Fruit fly (Drosophila melanogaster) whole organism, embryonic: ENCODE data around the gene CG6414.
A peak's percentile ranks its signal among the peaks of the same experiment; 100 is the strongest.

ENCODE experiments used
- Bdp1 ChIP-seq: fragments of 200-800 bp; sonication (Bioruptor generic); optimal IDR thresholded peaks from 3 replicates; lab custom pipeline; 2016; ENCODE audit warnings: missing biosample characterization, missing genetic modification characterization
- Blimp-1 ChIP-seq: fragments of 200-800 bp; sonication (Bioruptor generic); optimal IDR thresholded peaks from 3 replicates; lab custom pipeline; 2018; ENCODE audit warnings: missing biosample characterization, missing genetic modification characterization, mild to moderate bottlenecking, moderate library complexity, missing genetic modification reagents
- BtbVII ChIP-seq: fragments of 200-800 bp; sonication (Bioruptor generic); optimal IDR thresholded peaks from 3 replicates; lab custom pipeline; 2017; ENCODE audit warnings: missing biosample characterization, mild to moderate bottlenecking, missing genetic modification characterization
- CG10431 ChIP-seq: fragments of 200-800 bp; sonication (Bioruptor generic); optimal IDR thresholded peaks from 3 replicates; lab custom pipeline; 2018; ENCODE audit warnings: missing biosample characterization, mild to moderate bottlenecking, missing genetic modification characterization
- CG11093 ChIP-seq: fragments of 200-800 bp; sonication (Bioruptor generic); IDR thresholded peaks from 3 replicates; pipeline ENCODE4 v1.3.6; 2022; ENCODE audit warnings: missing biosample characterization, missing genetic modification characterization
- CG12299 ChIP-seq: fragments of 200-800 bp; sonication (Bioruptor generic); optimal IDR thresholded peaks from 2 replicates; lab custom pipeline; 2018; ENCODE audit warnings: missing biosample characterization, mild to moderate bottlenecking, missing genetic modification characterization
- CG12391 ChIP-seq: fragments of 200-800 bp; sonication (Bioruptor generic); optimal IDR thresholded peaks from 3 replicates; lab custom pipeline; 2018; ENCODE audit warnings: missing biosample characterization, mild to moderate bottlenecking, missing genetic modification characterization, moderate library complexity
- CG13894 ChIP-seq: fragments of 200-800 bp; sonication (Bioruptor generic); optimal IDR thresholded peaks from 3 replicates; lab custom pipeline; 2018; ENCODE audit warnings: missing biosample characterization, mild to moderate bottlenecking, missing genetic modification characterization, moderate library complexity
- CG17385 ChIP-seq: fragments of 200-800 bp; sonication (Bioruptor generic); optimal IDR thresholded peaks from 3 replicates; lab custom pipeline; 2018; ENCODE audit warnings: missing biosample characterization, mild to moderate bottlenecking, missing genetic modification characterization
- CG18262 ChIP-seq: fragments of 200-800 bp; optimal IDR thresholded peaks from 3 replicates; lab custom pipeline; 2019; ENCODE audit warnings: missing biosample characterization, mild to moderate bottlenecking, missing genetic modification characterization, moderate library complexity
- CG30431 ChIP-seq: fragments of 200-800 bp; sonication (Bioruptor generic); optimal IDR thresholded peaks from 2 replicates; lab custom pipeline; 2017; ENCODE audit warnings: missing biosample characterization, missing genetic modification characterization
- CG31441 ChIP-seq: fragments of 200-800 bp; sonication (Bioruptor generic); IDR thresholded peaks from 2 replicates; pipeline ENCODE4 v1.3.6; 2022; ENCODE audit warnings: missing biosample characterization, missing genetic modification characterization
- CG32532 ChIP-seq: fragments of 200-800 bp; sonication (Bioruptor generic); IDR thresholded peaks from 2 replicates; pipeline ENCODE4 v1.3.6; 2022; ENCODE audit warnings: missing biosample characterization, missing genetic modification characterization
- CG34422 ChIP-seq: fragments of 200-800 bp; sonication (Bioruptor generic); IDR thresholded peaks from 3 replicates; pipeline ENCODE4 v1.3.6; 2022; ENCODE audit warnings: missing biosample characterization, missing genetic modification characterization
- CG3726 ChIP-seq: fragments of 200-800 bp; sonication (Bioruptor generic); IDR thresholded peaks from 3 replicates; pipeline ENCODE4, ENCODE4 v1.3.6; 2022; ENCODE audit warnings: missing biosample characterization, missing genetic modification characterization
- CG4707 ChIP-seq: fragments of 200-800 bp; sonication (Bioruptor generic); optimal IDR thresholded peaks from 2 replicates; lab custom pipeline; 2018; ENCODE audit warnings: missing biosample characterization, mild to moderate bottlenecking, missing genetic modification characterization, moderate library complexity
- CG6813 ChIP-seq: fragments of 200-800 bp; sonication (Bioruptor generic); optimal IDR thresholded peaks from 2 replicates; lab custom pipeline; 2017; ENCODE audit warnings: missing biosample characterization, missing genetic modification characterization, mild to moderate bottlenecking, moderate library complexity, missing genetic modification reagents
- CG7372 ChIP-seq: fragments of 200-800 bp; sonication (Bioruptor generic); IDR thresholded peaks from 2 replicates; pipeline ENCODE4 v1.3.6; 2022; ENCODE audit warnings: missing biosample characterization, missing genetic modification characterization
- Deaf1 ChIP-seq: fragments of 200-800 bp; optimal IDR thresholded peaks from 3 replicates; lab custom pipeline; 2019; ENCODE audit warnings: missing biosample characterization, mild to moderate bottlenecking, missing genetic modification characterization, moderate library complexity
- Dp ChIP-seq: fragments of 200-800 bp; sonication (Bioruptor generic); optimal IDR thresholded peaks from 2 replicates; lab custom pipeline; 2018; ENCODE audit warnings: missing biosample characterization, mild to moderate bottlenecking, missing genetic modification characterization, moderate library complexity
- Ets65A ChIP-seq: fragments of 200-800 bp; sonication (Bioruptor generic); peaks from one replicate; lab custom pipeline; 2016; ENCODE audit warnings: missing biosample characterization, missing genetic modification characterization
- Fer1 ChIP-seq: fragments of 200-800 bp; sonication (Bioruptor generic); optimal IDR thresholded peaks from 2 replicates; lab custom pipeline; 2017; ENCODE audit warnings: missing biosample characterization, mild to moderate bottlenecking, missing genetic modification characterization
- NK7.1 ChIP-seq: fragments of 200-800 bp; sonication (Bioruptor generic); optimal IDR thresholded peaks from 3 replicates; lab custom pipeline; 2016; ENCODE audit warnings: missing biosample characterization, missing genetic modification characterization
- Optix ChIP-seq: fragments of 200-800 bp; sonication (Bioruptor generic); IDR thresholded peaks from 3 replicates; pipeline ENCODE4 v1.3.6; 2022; ENCODE audit warnings: missing biosample characterization, missing genetic modification characterization
- PHDP ChIP-seq: fragments of 200-800 bp; sonication (Bioruptor generic); optimal IDR thresholded peaks from 3 replicates; lab custom pipeline; 2018; ENCODE audit warnings: missing biosample characterization, mild to moderate bottlenecking, missing genetic modification characterization, moderate library complexity
- Sox100B ChIP-seq: fragments of 200-800 bp; sonication (Bioruptor generic); optimal IDR thresholded peaks from 3 replicates; lab custom pipeline; 2018; ENCODE audit warnings: missing biosample characterization, mild to moderate bottlenecking, missing genetic modification characterization
- Ssrp ChIP-seq: fragments of 200-800 bp; sonication (Bioruptor generic); optimal IDR thresholded peaks from 2 replicates; lab custom pipeline; 2018; ENCODE audit warnings: missing biosample characterization, mild to moderate bottlenecking, missing genetic modification characterization, moderate library complexity
- Vsx1 ChIP-seq: fragments of 200-800 bp; sonication (Bioruptor generic); optimal IDR thresholded peaks from 2 replicates; lab custom pipeline; 2017; ENCODE audit warnings: missing biosample characterization, mild to moderate bottlenecking, missing genetic modification characterization, missing genetic modification reagents
- Xbp1 ChIP-seq: fragments of 200-800 bp; sonication (Bioruptor generic); optimal IDR thresholded peaks from 3 replicates; lab custom pipeline; 2016; ENCODE audit warnings: missing biosample characterization, mild to moderate bottlenecking, missing genetic modification characterization
- cas ChIP-seq: fragments of 200-800 bp; sonication (Bioruptor generic); IDR thresholded peaks from 2 replicates; pipeline ENCODE4 v1.3.6; 2022; ENCODE audit warnings: missing biosample characterization, missing genetic modification characterization
- dmrt11E ChIP-seq: fragments of 200-800 bp; sonication (Bioruptor generic); optimal IDR thresholded peaks from 3 replicates; lab custom pipeline; 2018; ENCODE audit warnings: missing biosample characterization, mild to moderate bottlenecking, missing genetic modification characterization, moderate library complexity
- dmrt99B ChIP-seq: fragments of 200-800 bp; sonication (Bioruptor generic); optimal IDR thresholded peaks from 2 replicates; lab custom pipeline; 2018; ENCODE audit warnings: missing biosample characterization, mild to moderate bottlenecking, missing genetic modification characterization, moderate library complexity
- gcm ChIP-seq: fragments of 200-800 bp; sonication (Bioruptor generic); optimal IDR thresholded peaks from 2 replicates; lab custom pipeline; 2019; ENCODE audit warnings: missing biosample characterization, mild to moderate bottlenecking, missing genetic modification characterization, moderate library complexity
- inv ChIP-seq: fragments of 200-800 bp; sonication (Bioruptor generic); IDR thresholded peaks from 2 replicates; pipeline ENCODE4 v1.3.6; 2022; ENCODE audit warnings: missing biosample characterization, missing genetic modification characterization; ENCODE audit not compliant: partially characterized antibody
- lmd ChIP-seq: fragments of 200-800 bp; sonication (Bioruptor generic); IDR thresholded peaks from 2 replicates; pipeline ENCODE4 v1.3.6; 2022; ENCODE audit warnings: missing biosample characterization, missing genetic modification characterization
- lola ChIP-seq, 3 experiments: fragments of >200 bp in 2 of 3; fragments of 200-800 bp in 1 of 3; sonication (Bioruptor generic) in 1 of 3; optimal IDR thresholded peaks; 2 replicates each; lab custom pipeline; 2017 to 2019; ENCODE audit warnings: missing biosample characterization in 3 of 3, missing genetic modification characterization in 3 of 3, mild to moderate bottlenecking in 1 of 3, moderate library complexity in 1 of 3
- mam ChIP-seq: fragments of 200-800 bp; sonication (Bioruptor generic); optimal IDR thresholded peaks from 3 replicates; lab custom pipeline; 2016; ENCODE audit warnings: missing biosample characterization, missing genetic modification characterization
- mld ChIP-seq: fragments of 200-800 bp; sonication (Bioruptor generic); IDR thresholded peaks from 3 replicates; pipeline ENCODE4 v1.3.6; 2022; ENCODE audit warnings: missing biosample characterization, missing genetic modification characterization; ENCODE audit not compliant: partially characterized antibody
- nmo ChIP-seq: fragments of 200-800 bp; sonication (Bioruptor generic); optimal IDR thresholded peaks from 2 replicates; lab custom pipeline; 2018; ENCODE audit warnings: missing biosample characterization, mild to moderate bottlenecking, missing genetic modification characterization, moderate library complexity
- pho ChIP-seq: fragments of 200-800 bp; sonication (Bioruptor generic); optimal IDR thresholded peaks from 2 replicates; lab custom pipeline; 2016; ENCODE audit warnings: missing biosample characterization, missing genetic modification characterization
- pnt ChIP-seq: fragments of 200-800 bp; sonication (Bioruptor generic); optimal IDR thresholded peaks from 3 replicates; lab custom pipeline; 2016; ENCODE audit warnings: missing biosample characterization, missing genetic modification characterization
- pzg ChIP-seq: fragments of 200-800 bp; sonication (Bioruptor generic); optimal IDR thresholded peaks from 3 replicates; lab custom pipeline; 2018; ENCODE audit warnings: missing biosample characterization, mild to moderate bottlenecking, missing genetic modification characterization, moderate library complexity
- run ChIP-seq: fragments of 200-800 bp; sonication (Bioruptor generic); optimal IDR thresholded peaks from 3 replicates; lab custom pipeline; 2018; ENCODE audit warnings: missing biosample characterization, mild to moderate bottlenecking, missing genetic modification characterization
- seq ChIP-seq: fragments of 200-800 bp; sonication (Bioruptor generic); IDR thresholded peaks from 2 replicates; pipeline ENCODE4 v1.3.6; 2022; ENCODE audit warnings: missing biosample characterization, missing genetic modification characterization
- sisA ChIP-seq: fragments of 200-800 bp; sonication (Bioruptor generic); IDR thresholded peaks from 2 replicates; pipeline ENCODE4 v1.3.6; 2022; ENCODE audit warnings: missing biosample characterization, missing genetic modification characterization
- toy ChIP-seq: fragments of 200-800 bp; sonication (Bioruptor generic); IDR thresholded peaks from 2 replicates; pipeline ENCODE4 v1.3.6; 2022; ENCODE audit warnings: missing biosample characterization, missing genetic modification characterization
- unc-4 ChIP-seq: fragments of 200-800 bp; sonication (Bioruptor generic); IDR thresholded peaks from 2 replicates; pipeline ENCODE4 v1.3.6; 2022; ENCODE audit warnings: missing biosample characterization, missing genetic modification characterization; ENCODE audit not compliant: partially characterized antibody
- zen ChIP-seq: fragments of 200-800 bp; sonication (Bioruptor generic); optimal IDR thresholded peaks from 3 replicates; lab custom pipeline; 2018; ENCODE audit warnings: missing biosample characterization, mild to moderate bottlenecking, missing genetic modification characterization, moderate library complexity

The CG6414 gene

dm6 chrX:3931669-3932068, 39.5 kb downstream of the CG6414 start (continued):
- TF ChIP-seq run (tag; lab: Kevin White, UChicago) (no peak), dmrt99B (tag; lab: Kevin White, UChicago) (peak; percentile 61), BtbVII (no peak), NK7.1 (no peak), lola (GFP tag; optimal IDR thresholded peaks at IDR 0.05; lab: Kevin White, UChicago) (peak in 1 of 3 experiments; percentile 18), pho (GFP tag; lab: Kevin White, UChicago) (no peak), lmd (GFP tag; lab: Robert Waterston, UW) (0 out of 2 replicates have a peak, but pooled peaks have one; percentile 15), Xbp1 (GFP tag; lab: Kevin White, UChicago) (peak; percentile 27), sisA (GFP tag; lab: Robert Waterston, UW) (peak; percentile 49), Ssrp (tag; lab: Kevin White, UChicago) (peak; percentile 31), CG18262 (tag; lab: Kevin White, UChicago) (peak; percentile 2), CG6813 (GFP tag; lab: Kevin White, UChicago) (no peak), nmo (GFP tag; lab: Kevin White, UChicago) (peak; percentile 28), PHDP (tag; lab: Kevin White, UChicago) (no peak), CG11093 (GFP tag; lab: Robert Waterston, UW) (0 out of 3 replicates have a peak, but pooled peaks have one; percentile 37), CG3726 (GFP tag; lab: Robert Waterston, UW) (no peak), dmrt11E (tag; lab: Kevin White, UChicago) (peak; percentile 6), CG4707 (GFP tag; lab: Kevin White, UChicago) (no peak), CG31441 (peak; percentile 45), Sox100B (GFP tag; lab: Kevin White, UChicago) (no peak), zen (tag; lab: Kevin White, UChicago) (peak; percentile 12), mld (GFP tag; lab: Robert Waterston, UW) (no peak), CG12391 (no peak)

- no peak for TF ChIP-seq Blimp-1 (GFP tag; lab: Kevin White, UChicago)
- TF ChIP-seq CG34422 (GFP tag; lab: Robert Waterston, UW) = 0 out of 3 replicates have a peak, but pooled peaks have one; percentile 7
- peak; percentile 18 for TF ChIP-seq pzg (GFP tag; lab: Kevin White, UChicago)
- no peak for TF ChIP-seq mam (GFP tag; lab: Kevin White, UChicago)
- no peak for TF ChIP-seq CG17385
- no peak for TF ChIP-seq CG10431 (GFP tag; lab: Kevin White, UChicago)
- peak; percentile 25; the same call in 1 of the 2 replicates for TF ChIP-seq seq (GFP tag; lab: Robert Waterston, UW)
- TF ChIP-seq Vsx1 (GFP tag; lab: Kevin White, UChicago) = no peak
- TF ChIP-seq CG32532 (GFP tag; lab: Robert Waterston, UW) = no peak
- TF ChIP-seq CG13894 (tag; lab: Kevin White, UChicago) = peak; percentile 13
- TF ChIP-seq Bdp1 (GFP tag; lab: Kevin White, UChicago) = no peak
- TF ChIP-seq Optix (GFP tag; lab: Robert Waterston, UW) = no peak
- no peak for TF ChIP-seq inv (GFP tag; lab: Robert Waterston, UW)
- 0 out of 2 replicates have a peak, but pooled peaks have one; percentile 23 for TF ChIP-seq unc-4 (GFP tag; lab: Robert Waterston, UW)
- no peak for TF ChIP-seq pnt (GFP tag; lab: Kevin White, UChicago)
- TF ChIP-seq CG7372 = no peak
- TF ChIP-seq Deaf1 (tag; lab: Kevin White, UChicago) = peak; percentile 97
- TF ChIP-seq Dp (GFP tag; lab: Kevin White, UChicago) = peak; percentile 1
- TF ChIP-seq CG30431 = no peak
- no peak for TF ChIP-seq gcm (GFP tag; lab: Kevin White, UChicago)
- TF ChIP-seq cas = no peak
- no peak for TF ChIP-seq Ets65A (GFP tag; lab: Kevin White, UChicago)
- TF ChIP-seq CG3726 (GFP tag; lab: Robert Waterston, UW) = no peak
- TF ChIP-seq CG18262 (tag; lab: Kevin White, UChicago) = no peak
- no peak for TF ChIP-seq CG12299 (tag; lab: Kevin White, UChicago)
- TF ChIP-seq Fer1 = no peak
- TF ChIP-seq toy (GFP tag; lab: Robert Waterston, UW) = no peak
These were observed 40.5 kb downstream of the CG6414 start, which contains the start of gene CG42541 for dm6 chrX:3930528-3931251. CG42541 (minus strand) TSS chrX:3930578.
